Worm (Caenorhabditis elegans) whole organism, mixed stage, embryonic: ENCODE measurements around the gene clec-1.

ENCODE experiments used
- M03D4.4 ChIP-seq: sonication (generic microtip); optimal IDR thresholded peaks from 2 replicates; lab custom pipeline; 2017; ENCODE audit warnings: mild to moderate bottlenecking, missing genetic modification characterization, missing compliant biosample characterization
- bed-3 ChIP-seq: fragments of 200-800 bp; sonication (Bioruptor generic); optimal IDR thresholded peaks from 3 replicates; lab custom pipeline; 2018; ENCODE audit warnings: mild to moderate bottlenecking, missing genetic modification characterization, moderate library complexity, missing compliant biosample characterization
- ceh-39 ChIP-seq: fragments of 150-350 bp; optimal IDR thresholded peaks from 2 replicates; lab custom pipeline; 2014; ENCODE audit warnings: missing biosample characterization, missing genetic modification characterization
- ceh-43 ChIP-seq: fragments of 200-800 bp; sonication (Bioruptor generic); optimal IDR thresholded peaks from 2 replicates; lab custom pipeline; 2018; ENCODE audit warnings: mild to moderate bottlenecking, missing genetic modification characterization, moderate library complexity, missing compliant biosample characterization
- ces-1 ChIP-seq: fragments of 150-350 bp; optimal IDR thresholded peaks from 2 replicates; lab custom pipeline; 2014; ENCODE audit warnings: missing biosample characterization, missing genetic modification reagents, missing genetic modification characterization
- cnd-1 ChIP-seq: fragments of 200-800 bp; sonication (Bioruptor generic); optimal IDR thresholded peaks from 2 replicates; lab custom pipeline; 2018; ENCODE audit warnings: mild to moderate bottlenecking, missing genetic modification characterization, missing compliant biosample characterization
- drap-1 ChIP-seq: fragments of 200-800 bp; sonication (Bioruptor generic); optimal IDR thresholded peaks from 3 replicates; lab custom pipeline; 2018; ENCODE audit warnings: mild to moderate bottlenecking, missing genetic modification characterization, missing compliant biosample characterization
- elt-1 ChIP-seq: sonication (generic microtip); optimal IDR thresholded peaks from 2 replicates; lab custom pipeline; 2017; ENCODE audit warnings: missing genetic modification characterization, mild to moderate bottlenecking, missing compliant biosample characterization, antibody characterized with exemption, moderate library complexity, borderline replicate concordance; ENCODE audit not compliant: insufficient read depth
- elt-3 ChIP-seq: fragments of 150-350 bp; optimal IDR thresholded peaks from 2 replicates; lab custom pipeline; 2014; ENCODE audit warnings: missing biosample characterization, missing genetic modification characterization
- flh-1 ChIP-seq: fragments of 200-800 bp; sonication (Bioruptor generic); optimal IDR thresholded peaks from 2 replicates; lab custom pipeline; 2018; ENCODE audit warnings: mild to moderate bottlenecking, missing genetic modification characterization, moderate library complexity, missing compliant biosample characterization
- hlh-1 ChIP-seq: fragments of 150-350 bp; optimal IDR thresholded peaks from 2 replicates; lab custom pipeline; 2014; ENCODE audit warnings: missing biosample characterization, missing genetic modification reagents, missing genetic modification characterization
- lin-13 ChIP-seq: fragments of 150-350 bp; optimal IDR thresholded peaks from 2 replicates; lab custom pipeline; 2014; ENCODE audit warnings: missing biosample characterization, missing genetic modification characterization
- lin-32 ChIP-seq: fragments of 200-800 bp; sonication (Bioruptor generic); optimal IDR thresholded peaks from 2 replicates; lab custom pipeline; 2018; ENCODE audit warnings: mild to moderate bottlenecking, missing genetic modification characterization, missing compliant biosample characterization
- lsy-2 ChIP-seq: fragments of 150-350 bp; optimal IDR thresholded peaks from 2 replicates; lab custom pipeline; 2014; ENCODE audit warnings: missing biosample characterization, missing genetic modification characterization
- mab-5 ChIP-seq: fragments of 150-350 bp; optimal IDR thresholded peaks from 2 replicates; lab custom pipeline; 2014; ENCODE audit warnings: missing biosample characterization, missing genetic modification characterization
- mep-1 ChIP-seq: fragments of 150-350 bp; optimal IDR thresholded peaks from 2 replicates; lab custom pipeline; 2017; ENCODE audit warnings: missing biosample characterization, missing genetic modification reagents, missing genetic modification characterization, inconsistent platforms
- mls-2 ChIP-seq: sonication (generic microtip); optimal IDR thresholded peaks from 2 replicates; lab custom pipeline; 2016; ENCODE audit warnings: mild to moderate bottlenecking, missing genetic modification characterization, moderate library complexity, missing compliant biosample characterization
- nhr-12 ChIP-seq: fragments of 150-350 bp; optimal IDR thresholded peaks from 2 replicates; lab custom pipeline; 2014; ENCODE audit warnings: missing biosample characterization, missing genetic modification characterization
- nhr-2 ChIP-seq: fragments of 150-350 bp; optimal IDR thresholded peaks from 2 replicates; lab custom pipeline; 2014; ENCODE audit warnings: missing biosample characterization, missing genetic modification characterization
- nhr-237 ChIP-seq: fragments of 150-350 bp; optimal IDR thresholded peaks from 2 replicates; lab custom pipeline; 2014; ENCODE audit warnings: missing biosample characterization, missing genetic modification characterization
- nhr-28 ChIP-seq: fragments of 150-350 bp; optimal IDR thresholded peaks from 2 replicates; lab custom pipeline; 2014; ENCODE audit warnings: missing biosample characterization, missing genetic modification characterization
- nhr-76 ChIP-seq: sonication (generic microtip); optimal IDR thresholded peaks from 2 replicates; lab custom pipeline; 2017; ENCODE audit warnings: missing biosample characterization, missing genetic modification characterization
- pha-4 ChIP-seq: fragments of 150-350 bp; optimal IDR thresholded peaks from 2 replicates; lab custom pipeline; 2018; ENCODE audit warnings: missing biosample characterization, missing genetic modification reagents, missing genetic modification characterization
- sem-2 ChIP-seq: fragments of 200-800 bp; sonication (Bioruptor generic); optimal IDR thresholded peaks from 2 replicates; lab custom pipeline; 2018; ENCODE audit warnings: mild to moderate bottlenecking, missing genetic modification characterization, missing compliant biosample characterization
- snpc-4 ChIP-seq: fragments of 150-350 bp; optimal IDR thresholded peaks from 2 replicates; lab custom pipeline; 2014; ENCODE audit warnings: missing biosample characterization, missing genetic modification characterization
- sptf-1 ChIP-seq: sonication (generic microtip); optimal IDR thresholded peaks from 2 replicates; lab custom pipeline; 2017; ENCODE audit warnings: mild to moderate bottlenecking, missing genetic modification characterization, moderate library complexity, missing compliant biosample characterization
- tbx-8 ChIP-seq: fragments of 200-800 bp; sonication (Bioruptor generic); optimal IDR thresholded peaks from 2 replicates; lab custom pipeline; 2018; ENCODE audit warnings: mild to moderate bottlenecking, missing genetic modification characterization, moderate library complexity, missing compliant biosample characterization
- unc-120 ChIP-seq: sonication (generic microtip); optimal IDR thresholded peaks from 2 replicates; lab custom pipeline; 2017; ENCODE audit warnings: missing genetic modification characterization, missing compliant biosample characterization; ENCODE audit not compliant: poor library complexity, severe bottlenecking
- unc-39 ChIP-seq: fragments of 150-350 bp; optimal IDR thresholded peaks from 2 replicates; lab custom pipeline; 2014; ENCODE audit warnings: missing biosample characterization, missing genetic modification characterization
- unc-62 ChIP-seq: fragments of 150-350 bp; optimal IDR thresholded peaks from 2 replicates; lab custom pipeline; 2014; ENCODE audit warnings: missing biosample characterization, missing genetic modification reagents, missing genetic modification characterization
- zip-8 ChIP-seq: fragments of 150-350 bp; optimal IDR thresholded peaks from 2 replicates; lab custom pipeline; 2014; ENCODE audit warnings: missing biosample characterization, missing genetic modification characterization

clec-1 gene

ce11 chrV:5684534-5684933, 15.4 kb upstream of the clec-1 start, which contains the start of the genes hmgs-1 and F25B4.4:
Gene hmgs-1 (minus strand): TSS chrV:5684589.
Gene F25B4.4 (plus strand): TSS chrV:5684873.
- TF ChIP-seq drap-1 (peak; percentile 32), bed-3 (GFP tag; lab: Kevin White, UChicago) (no peak), nhr-12 (tag; lab: Kevin White, UChicago) (no peak), tbx-8 (GFP tag; lab: Kevin White, UChicago) (no peak), mep-1 (tag; lab: Kevin White, UChicago) (peak; percentile 95), ces-1 (GFP tag; lab: Kevin White, UChicago) (peak; percentile 85), unc-62 (GFP tag; lab: Kevin White, UChicago) (peak; percentile 27), hlh-1 (tag; lab: Kevin White, UChicago) (peak; percentile 26), nhr-76 (tag; lab: Kevin White, UChicago) (no peak), lsy-2 (tag; lab: Kevin White, UChicago) (peak; percentile 83), M03D4.4 (tag; lab: Kevin White, UChicago) (no peak), snpc-4 (tag; lab: Kevin White, UChicago) (no peak), zip-8 (tag; lab: Kevin White, UChicago) (no peak), nhr-2 (tag; lab: Kevin White, UChicago) (peak; percentile 47), flh-1 (GFP tag; lab: Kevin White, UChicago) (no peak), unc-120 (tag; lab: Kevin White, UChicago) (peak; percentile 98), lin-13 (tag; lab: Kevin White, UChicago) (peak; percentile 87), nhr-28 (tag; lab: Kevin White, UChicago) (no peak), elt-1 (tag; lab: Kevin White, UChicago) (no peak), unc-39 (tag; lab: Kevin White, UChicago) (no peak), pha-4 (tag; lab: Kevin White, UChicago) (peak; percentile 71), nhr-237 (tag; lab: Kevin White, UChicago) (peak; percentile 91), sptf-1 (tag; lab: Kevin White, UChicago) (peak; percentile 42), mls-2 (tag; lab: Kevin White, UChicago) (peak; percentile 31), cnd-1 (tag; lab: Kevin White, UChicago) (no peak), elt-3 (tag; lab: Kevin White, UChicago) (no peak), ceh-39 (tag; lab: Kevin White, UChicago) (peak; percentile 45), mab-5 (peak; percentile 15), lin-32 (GFP tag; lab: Kevin White, UChicago) (no peak)

DNA sequence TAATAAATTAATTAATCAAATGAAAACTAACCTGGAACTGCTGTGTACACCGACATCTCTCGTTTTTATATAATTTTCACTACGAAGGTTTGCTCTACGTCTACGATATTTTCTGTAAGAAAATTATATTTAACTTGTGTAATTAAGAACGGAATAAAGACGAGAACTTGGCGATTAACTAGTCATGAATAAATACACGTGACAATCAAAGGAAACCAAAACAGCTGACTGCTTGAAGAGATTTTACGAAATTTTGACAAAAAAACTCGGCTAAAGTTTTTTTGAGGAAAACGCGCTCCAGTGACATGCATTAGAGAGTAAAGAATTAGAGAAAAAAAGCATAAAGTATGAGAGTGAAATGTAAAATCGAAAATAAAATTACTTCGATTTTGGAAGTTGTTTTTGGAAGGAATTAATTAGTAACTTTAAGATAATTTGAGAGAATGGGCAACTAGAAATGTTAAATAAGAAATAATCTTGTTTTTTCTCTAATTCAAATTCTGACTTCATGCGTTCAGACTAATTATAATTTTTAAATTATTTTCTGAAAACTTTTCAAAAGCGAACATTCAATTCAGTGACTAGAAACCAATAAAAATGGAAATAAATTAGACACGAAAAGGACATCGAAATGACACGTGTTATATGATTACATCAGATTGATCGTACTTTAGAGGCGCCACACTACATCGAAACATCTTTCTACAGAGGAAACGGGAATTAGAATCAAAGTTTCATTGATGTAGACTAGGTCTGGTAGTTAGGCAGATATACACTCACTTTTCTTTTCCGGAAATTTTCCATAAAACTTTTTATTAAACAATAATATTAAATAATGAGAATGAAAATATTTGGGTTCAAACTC, 12.6 kb upstream of the clec-1 start, which contains the start of gene F25B4.7:
F25B4.7 (minus strand) TSS at position 112 of the 865 bp plus-strand sequence.
- TF ChIP-seq mep-1 (tag; lab: Kevin White, UChicago): no peak
- peak; percentile 52 for TF ChIP-seq ces-1 (GFP tag; lab: Kevin White, UChicago)
- TF ChIP-seq M03D4.4 (tag; lab: Kevin White, UChicago): no peak
- no peak for TF ChIP-seq bed-3 (GFP tag; lab: Kevin White, UChicago)
- no peak for TF ChIP-seq sem-2 (GFP tag; lab: Kevin White, UChicago)

ce11 chrV:5691665-5692407, 8.1 kb upstream of the clec-1 start, which contains the start of gene F25B4.8:
Gene F25B4.8 (minus strand): TSS chrV:5691715.
- no peak for TF ChIP-seq mls-2 (tag; lab: Kevin White, UChicago)
- no peak for TF ChIP-seq snpc-4 (tag; lab: Kevin White, UChicago)
- no peak for TF ChIP-seq bed-3 (GFP tag; lab: Kevin White, UChicago)
- TF ChIP-seq nhr-28 (tag; lab: Kevin White, UChicago): no peak
- TF ChIP-seq, all 35 proteins: peak for 0

- TF ChIP-seq ceh-43 (GFP tag; lab: Kevin White, UChicago): no peak
- TF ChIP-seq bed-3 (GFP tag; lab: Kevin White, UChicago): no peak
- TF ChIP-seq hlh-1 (tag; lab: Kevin White, UChicago): no peak
- TF ChIP-seq nhr-2 (tag; lab: Kevin White, UChicago): no peak
- TF ChIP-seq elt-1 (tag; lab: Kevin White, UChicago): no peak
- TF ChIP-seq lin-13 (tag; lab: Kevin White, UChicago): no peak
- TF ChIP-seq ceh-39 (tag; lab: Kevin White, UChicago): no peak
- TF ChIP-seq pha-4 (tag; lab: Kevin White, UChicago): no peak
- no peak for TF ChIP-seq sptf-1 (tag; lab: Kevin White, UChicago)
- no peak for TF ChIP-seq mab-5
- TF ChIP-seq M03D4.4 (tag; lab: Kevin White, UChicago): no peak
- TF ChIP-seq unc-120 (tag; lab: Kevin White, UChicago): no peak
- no peak for TF ChIP-seq ces-1 (GFP tag; lab: Kevin White, UChicago)
These were observed 6.4 kb upstream of the clec-1 start for ce11 chrV:5693595-5693994.
